Fruit fly (Drosophila melanogaster) whole organism: ENCODE data around the gene gNacalpha.

Experiments
- Dll ChIP-seq: fragments of >200 bp; optimal IDR thresholded peaks from 2 replicates; lab custom pipeline; 2017
- psq ChIP-seq: fragments of >200 bp; optimal IDR thresholded peaks from 2 replicates; lab custom pipeline; 2017
- usp ChIP-seq: fragments of >200 bp; optimal IDR thresholded peaks from 2 replicates; lab custom pipeline; 2017; ENCODE audit warnings: missing biosample characterization, missing genetic modification characterization, mixed read lengths

- TF ChIP-seq psq (lab: Kevin White, UChicago) (no peak), usp (GFP tag; lab: Kevin White, UChicago) (no peak), Dll (lab: Kevin White, UChicago) (no peak)
Observed at dm6 chr2L:1082668-1083067, 45.6 kb downstream of the gNacalpha start.
